Worm (Caenorhabditis elegans) whole organism, late embryonic: ENCODE measurements around the gene haf-2.

Experiments used
- K02D7.2 ChIP-seq: sonication (generic microtip); optimal IDR thresholded peaks from 2 replicates; lab custom pipeline; 2017; ENCODE audit warnings: mild to moderate bottlenecking, missing genetic modification characterization, missing compliant biosample characterization
- ama-1 ChIP-seq: fragments of 150-350 bp; optimal IDR thresholded peaks from 2 replicates; lab custom pipeline; 2014
- ceh-31 ChIP-seq: sonication (generic microtip); optimal IDR thresholded peaks from 2 replicates; lab custom pipeline; 2016; ENCODE audit warnings: missing genetic modification characterization, missing compliant biosample characterization
- dmd-4 ChIP-seq: sonication (generic microtip); optimal IDR thresholded peaks from 2 replicates; lab custom pipeline; 2016; ENCODE audit warnings: borderline replicate concordance, missing genetic modification characterization, missing compliant biosample characterization
- odd-2 ChIP-seq: sonication (generic microtip); optimal IDR thresholded peaks from 2 replicates; lab custom pipeline; 2017; ENCODE audit warnings: antibody characterized with exemption, mild to moderate bottlenecking, missing genetic modification characterization, missing compliant biosample characterization
- pag-3 ChIP-seq: sonication (generic microtip); optimal IDR thresholded peaks from 2 replicates; lab custom pipeline; 2016; ENCODE audit warnings: missing compliant biosample characterization, missing genetic modification characterization, borderline replicate concordance
- pha-2 ChIP-seq: sonication (generic microtip); optimal IDR thresholded peaks from 2 replicates; lab custom pipeline; 2017; ENCODE audit warnings: mild to moderate bottlenecking, missing genetic modification characterization, missing compliant biosample characterization
- pha-4 ChIP-seq: fragments of 150-350 bp; optimal IDR thresholded peaks from 2 replicates; lab custom pipeline; 2018; ENCODE audit warnings: missing biosample characterization, missing genetic modification reagents, missing genetic modification characterization
- rnt-1 ChIP-seq: sonication (generic microtip); optimal IDR thresholded peaks from 2 replicates; lab custom pipeline; 2016; ENCODE audit warnings: missing genetic modification characterization, missing compliant biosample characterization
- unc-55 ChIP-seq: sonication (generic microtip); optimal IDR thresholded peaks from 2 replicates; lab custom pipeline; 2017; ENCODE audit warnings: missing biosample characterization, missing genetic modification reagents, missing genetic modification characterization

DNA sequence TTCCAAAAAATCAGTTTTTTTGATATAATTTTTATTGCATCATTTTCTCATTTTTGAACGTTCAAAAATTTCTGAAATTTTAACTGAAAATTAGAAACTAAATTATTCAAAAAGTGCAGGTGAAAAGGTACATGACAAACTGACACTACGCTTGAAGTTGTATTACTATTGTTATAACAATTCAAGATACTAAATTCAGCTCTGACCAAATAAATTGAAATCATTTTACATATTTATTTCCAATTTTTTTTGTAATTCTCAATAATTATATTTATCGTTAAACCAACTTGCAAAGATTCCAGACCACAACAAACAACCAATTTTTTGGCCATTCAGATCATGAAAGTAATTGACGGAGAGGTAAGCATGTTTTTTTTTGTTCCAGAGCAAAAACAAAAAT lies 29.2 kb upstream of the haf-2 start, which contains the start of gene sre-3:
- TF ChIP-seq pha-4 (tag; lab: Kevin White, UChicago), result no peak
- no peak for TF ChIP-seq dmd-4 (tag; lab: Kevin White, UChicago)
- no peak for TF ChIP-seq ceh-31 (tag; lab: Kevin White, UChicago)
- no peak for TF ChIP-seq unc-55 (GFP tag; lab: Kevin White, UChicago)
- TF ChIP-seq odd-2 (tag; lab: Kevin White, UChicago), result no peak
- no peak for TF ChIP-seq K02D7.2 (tag; lab: Kevin White, UChicago)
- TF ChIP-seq pha-2 (tag; lab: Kevin White, UChicago), result no peak
- TF ChIP-seq ama-1 (lab: Kevin White, UChicago), result no peak
- TF ChIP-seq rnt-1 (tag; lab: Kevin White, UChicago), result no peak
- no peak for TF ChIP-seq pag-3 (tag; lab: Kevin White, UChicago)
